Worm (Caenorhabditis elegans) whole organism, late embryonic: Measurements from ENCODE around the gene ZC155.2.

Experiments used
- C08G9.2 ChIP-seq: sonication (generic microtip); optimal IDR thresholded peaks from 2 replicates; lab custom pipeline; 2016; ENCODE audit warnings: mild to moderate bottlenecking, missing genetic modification characterization, moderate library complexity, missing compliant biosample characterization
- C38D4.7 ChIP-seq: fragments of 200-800 bp; sonication (Bioruptor generic); optimal IDR thresholded peaks from 2 replicates; lab custom pipeline; 2018; ENCODE audit warnings: mild to moderate bottlenecking, missing genetic modification characterization, moderate library complexity, missing compliant biosample characterization
- K02D7.2 ChIP-seq: sonication (generic microtip); optimal IDR thresholded peaks from 2 replicates; lab custom pipeline; 2017; ENCODE audit warnings: mild to moderate bottlenecking, missing genetic modification characterization, missing compliant biosample characterization
- K09A11.1 ChIP-seq: sonication (generic microtip); optimal IDR thresholded peaks from 2 replicates; lab custom pipeline; 2017; ENCODE audit warnings: antibody characterized with exemption, mild to moderate bottlenecking, missing genetic modification characterization, missing compliant biosample characterization; ENCODE audit not compliant: insufficient read depth
- Y22D7AL.16 ChIP-seq: sonication (generic microtip); optimal IDR thresholded peaks from 2 replicates; lab custom pipeline; 2016; ENCODE audit warnings: missing genetic modification characterization, missing compliant biosample characterization
- ahr-1 ChIP-seq: sonication (generic microtip); optimal IDR thresholded peaks from 2 replicates; lab custom pipeline; 2016; ENCODE audit warnings: missing genetic modification characterization, missing compliant biosample characterization
- ceh-14 ChIP-seq: sonication (generic microtip); optimal IDR thresholded peaks from 2 replicates; lab custom pipeline; 2016; ENCODE audit warnings: missing genotype, missing genetic modification characterization, missing compliant biosample characterization
- ceh-2 ChIP-seq: sonication (generic microtip); optimal IDR thresholded peaks from 2 replicates; lab custom pipeline; 2016; ENCODE audit warnings: missing genotype, missing genetic modification characterization, missing compliant biosample characterization
- ceh-22 ChIP-seq: sonication (generic microtip); optimal IDR thresholded peaks from 2 replicates; lab custom pipeline; 2017; ENCODE audit warnings: missing biosample characterization, missing genetic modification characterization
- ceh-24 ChIP-seq: sonication (generic microtip); optimal IDR thresholded peaks from 2 replicates; lab custom pipeline; 2016; ENCODE audit warnings: mild to moderate bottlenecking, missing genetic modification characterization, missing compliant biosample characterization
- ceh-30 ChIP-seq: fragments of 150-350 bp; optimal IDR thresholded peaks from 2 replicates; lab custom pipeline; 2014; ENCODE audit warnings: missing biosample characterization, missing genetic modification characterization
- ceh-31 ChIP-seq: sonication (generic microtip); optimal IDR thresholded peaks from 2 replicates; lab custom pipeline; 2016; ENCODE audit warnings: missing genetic modification characterization, missing compliant biosample characterization
- ceh-34 ChIP-seq: sonication (generic microtip); optimal IDR thresholded peaks from 2 replicates; lab custom pipeline; 2016; ENCODE audit warnings: mild to moderate bottlenecking, missing genetic modification characterization, missing compliant biosample characterization
- ceh-9 ChIP-seq: sonication (generic microtip); optimal IDR thresholded peaks from 2 replicates; lab custom pipeline; 2016; ENCODE audit warnings: mild to moderate bottlenecking, missing genetic modification characterization, inconsistent platforms, missing compliant biosample characterization
- dmd-4 ChIP-seq: sonication (generic microtip); optimal IDR thresholded peaks from 2 replicates; lab custom pipeline; 2016; ENCODE audit warnings: borderline replicate concordance, missing genetic modification characterization, missing compliant biosample characterization
- dve-1 ChIP-seq: sonication (generic microtip); optimal IDR thresholded peaks from 2 replicates; lab custom pipeline; 2017; ENCODE audit warnings: antibody characterized with exemption, mild to moderate bottlenecking, missing genetic modification characterization, missing compliant biosample characterization
- elt-2 ChIP-seq: sonication (generic microtip); optimal IDR thresholded peaks from 2 replicates; lab custom pipeline; 2016; ENCODE audit warnings: missing genetic modification reagents, missing genetic modification characterization, missing compliant biosample characterization
- elt-4 ChIP-seq: sonication (generic microtip); optimal IDR thresholded peaks from 2 replicates; lab custom pipeline; 2016; ENCODE audit warnings: missing genetic modification characterization, missing compliant biosample characterization
- eyg-1 ChIP-seq: sonication (generic microtip); optimal IDR thresholded peaks from 2 replicates; lab custom pipeline; 2016; ENCODE audit warnings: missing genotype, missing genetic modification characterization, missing compliant biosample characterization
- fax-1 ChIP-seq: sonication (generic microtip); optimal IDR thresholded peaks from 2 replicates; lab custom pipeline; 2016; ENCODE audit warnings: missing genotype, missing genetic modification characterization, missing compliant biosample characterization
- fkh-10 ChIP-seq: fragments of 150-350 bp; optimal IDR thresholded peaks from 2 replicates; lab custom pipeline; 2014; ENCODE audit warnings: missing biosample characterization, missing genetic modification reagents, missing genetic modification characterization
- fkh-6 ChIP-seq: sonication (generic microtip); optimal IDR thresholded peaks from 2 replicates; lab custom pipeline; 2016; ENCODE audit warnings: missing genetic modification characterization, missing compliant biosample characterization
- gmeb-2 ChIP-seq: sonication (generic microtip); optimal IDR thresholded peaks from 2 replicates; lab custom pipeline; 2016; ENCODE audit warnings: missing genetic modification characterization, inconsistent platforms, missing compliant biosample characterization
- hlh-30 ChIP-seq: sonication (generic microtip); optimal IDR thresholded peaks from 2 replicates; lab custom pipeline; 2017; ENCODE audit warnings: antibody characterized with exemption, missing genetic modification characterization, missing compliant biosample characterization; ENCODE audit not compliant: insufficient read depth
- hlh-8 ChIP-seq: sonication (generic microtip); optimal IDR thresholded peaks from 2 replicates; lab custom pipeline; 2016; ENCODE audit warnings: missing genotype, missing genetic modification characterization, missing compliant biosample characterization
- lim-6 ChIP-seq: sonication (generic microtip); optimal IDR thresholded peaks from 2 replicates; lab custom pipeline; 2016; ENCODE audit warnings: missing genetic modification characterization, missing compliant biosample characterization
- madf-2 ChIP-seq: sonication (generic microtip); optimal IDR thresholded peaks from 2 replicates; lab custom pipeline; 2017; ENCODE audit warnings: missing genetic modification characterization, missing compliant biosample characterization
- mec-3 ChIP-seq: sonication (generic microtip); optimal IDR thresholded peaks from 2 replicates; lab custom pipeline; 2016; ENCODE audit warnings: borderline replicate concordance, missing genetic modification characterization, missing compliant biosample characterization
- nfya-1 ChIP-seq: sonication (generic microtip); optimal IDR thresholded peaks from 2 replicates; lab custom pipeline; 2017; ENCODE audit warnings: missing genetic modification characterization, mild to moderate bottlenecking, missing compliant biosample characterization, antibody characterized with exemption, moderate library complexity
- nhr-11 ChIP-seq: fragments of 150-350 bp; optimal IDR thresholded peaks from 2 replicates; lab custom pipeline; 2014; ENCODE audit warnings: missing biosample characterization, missing genetic modification characterization
- odd-2 ChIP-seq: sonication (generic microtip); optimal IDR thresholded peaks from 2 replicates; lab custom pipeline; 2017; ENCODE audit warnings: antibody characterized with exemption, mild to moderate bottlenecking, missing genetic modification characterization, missing compliant biosample characterization
- pat-9 ChIP-seq: fragments of 200-800 bp; sonication (Bioruptor generic); optimal IDR thresholded peaks from 2 replicates; lab custom pipeline; 2018; ENCODE audit warnings: mild to moderate bottlenecking, missing genetic modification characterization, moderate library complexity, missing compliant biosample characterization
- pax-1 ChIP-seq: fragments of 150-350 bp; optimal IDR thresholded peaks from 2 replicates; lab custom pipeline; 2014; ENCODE audit warnings: missing biosample characterization, missing genetic modification characterization
- pha-2 ChIP-seq: sonication (generic microtip); optimal IDR thresholded peaks from 2 replicates; lab custom pipeline; 2017; ENCODE audit warnings: mild to moderate bottlenecking, missing genetic modification characterization, missing compliant biosample characterization
- pha-4 ChIP-seq: fragments of 150-350 bp; optimal IDR thresholded peaks from 2 replicates; lab custom pipeline; 2018; ENCODE audit warnings: missing biosample characterization, missing genetic modification reagents, missing genetic modification characterization
- pros-1 ChIP-seq: fragments of 150-350 bp; optimal IDR thresholded peaks from 2 replicates; lab custom pipeline; 2014; ENCODE audit warnings: missing biosample characterization, missing genetic modification reagents, missing genetic modification characterization
- ref-2 ChIP-seq: sonication (generic microtip); optimal IDR thresholded peaks from 2 replicates; lab custom pipeline; 2016; ENCODE audit warnings: missing genetic modification characterization, missing compliant biosample characterization
- sdc-2 ChIP-seq: sonication (generic microtip); optimal IDR thresholded peaks from 2 replicates; lab custom pipeline; 2016; ENCODE audit warnings: missing genotype, missing genetic modification characterization, missing compliant biosample characterization
- sox-2 ChIP-seq: fragments of 200-800 bp; sonication (Bioruptor generic); IDR thresholded peaks from 2 replicates; pipeline ENCODE4 v1.3.6; 2022; ENCODE audit warnings: missing genetic modification reagents, missing genetic modification characterization, missing compliant biosample characterization
- tbx-2 ChIP-seq: sonication (generic microtip); optimal IDR thresholded peaks from 2 replicates; lab custom pipeline; 2016; ENCODE audit warnings: missing genetic modification characterization, missing compliant biosample characterization
- ttx-3 ChIP-seq: sonication (generic microtip); optimal IDR thresholded peaks from 2 replicates; lab custom pipeline; 2016; ENCODE audit warnings: missing genetic modification reagents, missing genetic modification characterization, missing compliant biosample characterization
- unc-3 ChIP-seq, 2 experiments: fragments of 200-800 bp in 1 of 2; sonication (Bioruptor generic) in 1 of 2; sonication (generic microtip) in 1 of 2; conservative IDR thresholded peaks in 1 of 2; optimal IDR thresholded peaks in 1 of 2; 2 replicates each; pipeline versions ENCODE4 v1.3.6 to Lab custom; 2016 to 2022; ENCODE audit warnings: missing compliant biosample characterization in 2 of 2, missing genetic modification characterization in 2 of 2, missing genetic modification reagents in 1 of 2
- unc-42 ChIP-seq: sonication (generic microtip); optimal IDR thresholded peaks from 2 replicates; lab custom pipeline; 2016; ENCODE audit warnings: missing genotype, missing genetic modification characterization, missing compliant biosample characterization
- zip-5 ChIP-seq: sonication (generic microtip); optimal IDR thresholded peaks from 2 replicates; lab custom pipeline; 2016; ENCODE audit warnings: missing genetic modification characterization, missing compliant biosample characterization

The ZC155.2 gene

DNA sequence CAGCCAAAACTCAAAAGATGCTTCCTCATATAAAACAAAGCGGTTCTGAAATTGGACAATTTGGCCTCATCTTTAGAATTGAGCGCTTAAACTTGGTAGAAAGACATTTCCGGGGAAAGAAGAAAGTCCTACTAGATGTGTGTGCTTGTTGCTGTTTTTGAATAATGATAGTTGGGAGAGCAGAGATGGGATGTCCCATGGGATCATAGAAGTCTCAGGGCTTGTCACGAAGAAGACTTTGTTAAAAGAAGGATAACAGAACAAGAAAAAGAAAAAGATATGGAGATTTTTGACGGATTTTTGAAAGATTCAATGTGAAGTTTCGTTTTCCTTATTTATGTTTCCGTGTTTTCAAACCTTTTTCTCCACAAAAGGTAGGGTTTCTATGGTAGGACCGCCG lies at the start of gene ZC155.2:
Gene ZC155.2, plus strand, starts transcription at position 301 of the 400 bp plus-strand sequence.
- TF ChIP-seq mec-3 (tag; lab: Kevin White, UChicago) (no peak), unc-3 (GFP tag; conservative IDR thresholded peaks at IDR 0.05; lab: Robert Waterston, UW) (no peak), unc-3 (tag; optimal IDR thresholded peaks at IDR 0.05; lab: Kevin White, UChicago) (peak; percentile 33)

DNA sequence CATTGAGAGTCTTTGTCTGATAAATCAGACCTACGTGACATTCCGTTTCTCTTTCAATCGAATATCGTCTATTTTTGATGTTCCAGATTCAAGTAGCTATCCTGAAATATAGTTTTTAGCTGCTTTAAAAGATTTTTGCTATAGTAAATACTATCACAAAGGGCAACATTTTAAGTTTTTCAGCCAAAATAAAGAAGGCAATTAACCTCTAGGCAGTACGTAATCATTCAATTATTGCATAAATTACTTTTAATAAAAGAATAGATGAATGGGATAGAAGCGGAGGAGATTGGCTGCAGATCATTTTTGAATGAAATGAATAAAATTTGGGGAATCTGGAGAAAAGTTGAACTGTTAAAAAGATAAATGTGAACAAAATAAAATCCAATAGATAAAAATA lies 49.1 kb upstream of the ZC155.2 start, which contains the start of gene ulp-1:
Gene ulp-1, minus strand, starts transcription at position 101 of the 400 bp plus-strand sequence.
- TF ChIP-seq pha-2 (tag; lab: Kevin White, UChicago) (no peak), gmeb-2 (no peak), hlh-30 (tag; lab: Kevin White, UChicago) (no peak), ahr-1 (tag; lab: Kevin White, UChicago) (no peak), sox-2 (GFP tag; lab: Robert Waterston, UW) (no peak), lim-6 (tag; lab: Kevin White, UChicago) (no peak), dve-1 (tag; lab: Kevin White, UChicago) (no peak), ceh-24 (no peak), pax-1 (tag; lab: Kevin White, UChicago) (no peak)

DNA sequence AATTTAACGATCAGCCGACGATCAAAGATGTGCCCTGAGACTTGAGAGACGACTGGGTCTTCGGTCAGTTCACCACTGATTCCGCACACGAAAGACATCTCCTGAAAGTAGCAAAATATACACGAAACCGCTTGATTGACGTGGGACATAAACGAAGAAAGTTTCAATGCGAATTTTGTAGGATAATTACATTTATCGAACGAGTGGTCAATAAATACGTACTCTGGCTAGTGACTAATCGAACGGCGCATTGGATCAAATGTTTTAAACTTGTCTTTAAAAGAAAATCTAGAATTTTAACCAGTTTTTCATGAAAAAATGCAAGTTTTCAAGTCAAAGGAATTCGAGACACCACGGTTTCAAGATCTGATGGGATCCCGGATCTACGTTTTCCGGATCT lies 46.8 kb upstream of the ZC155.2 start, which contains the start of gene prp-19:
Gene prp-19, minus strand, starts transcription at position 101 of the 400 bp plus-strand sequence.
- TF ChIP-seq odd-2 (tag; lab: Kevin White, UChicago) (no peak), sdc-2 (tag; lab: Kevin White, UChicago) (no peak)

DNA sequence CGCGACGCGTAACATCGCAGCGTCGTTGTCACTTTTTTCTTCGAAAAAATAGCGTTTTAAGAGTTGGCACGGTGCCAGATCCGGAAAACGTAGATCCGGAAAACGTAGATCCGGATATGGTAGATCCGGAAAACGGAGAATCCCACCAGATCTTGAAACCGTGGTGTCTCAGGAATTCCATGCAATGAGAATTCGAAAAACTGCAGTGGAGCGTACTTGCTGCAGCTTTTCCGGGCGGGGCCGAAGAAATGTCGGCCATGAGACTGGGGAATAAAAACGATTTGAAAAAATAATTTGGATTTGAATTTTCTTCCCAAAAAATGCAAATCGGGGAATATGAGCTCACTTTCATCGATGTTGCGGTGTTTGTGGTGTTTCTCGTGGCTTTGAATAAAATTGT lies 46.3 kb upstream of the ZC155.2 start, which contains the start of gene K10D2.5:
Gene K10D2.5, plus strand, starts transcription at position 251 of the 400 bp plus-strand sequence.
- TF ChIP-seq ttx-3, result no peak
- TF ChIP-seq K09A11.1 (tag; lab: Kevin White, UChicago), result no peak
- no peak for TF ChIP-seq fkh-10 (GFP tag; lab: Kevin White, UChicago)
- peak; percentile 23 for TF ChIP-seq hlh-30 (tag; lab: Kevin White, UChicago)
- peak; percentile 80 for TF ChIP-seq madf-2 (tag; lab: Kevin White, UChicago)
- peak; percentile 91 for TF ChIP-seq elt-4
- TF ChIP-seq ref-2, result peak; percentile 99
- TF ChIP-seq C08G9.2 (tag; lab: Kevin White, UChicago), result peak; percentile 100
- TF ChIP-seq dve-1 (tag; lab: Kevin White, UChicago), result peak; percentile 69
- peak; percentile 98 for TF ChIP-seq mec-3 (tag; lab: Kevin White, UChicago)
- TF ChIP-seq ceh-30 (tag; lab: Kevin White, UChicago), result no peak
- peak; percentile 84 for TF ChIP-seq elt-2 (tag; lab: Kevin White, UChicago)
- peak; percentile 99 for TF ChIP-seq tbx-2 (tag; lab: Kevin White, UChicago)
- peak; percentile 92 for TF ChIP-seq zip-5 (tag; lab: Kevin White, UChicago)
- peak; percentile 89 for TF ChIP-seq eyg-1
- peak; percentile 95 for TF ChIP-seq hlh-8 (tag; lab: Kevin White, UChicago)
- peak; percentile 79 for TF ChIP-seq unc-3 (GFP tag; conservative IDR thresholded peaks at IDR 0.05; lab: Robert Waterston, UW)
- peak; percentile 45 for TF ChIP-seq unc-3 (tag; optimal IDR thresholded peaks at IDR 0.05; lab: Kevin White, UChicago)
- TF ChIP-seq ceh-34 (tag; lab: Kevin White, UChicago), result peak; percentile 94
- TF ChIP-seq fkh-6 (tag; lab: Kevin White, UChicago), result peak; percentile 85
- TF ChIP-seq unc-42, result peak; percentile 87
- no peak for TF ChIP-seq ceh-9 (tag; lab: Kevin White, UChicago)
- TF ChIP-seq pha-4, result no peak
- TF ChIP-seq Y22D7AL.16 (tag; lab: Kevin White, UChicago), result no peak
- peak; percentile 15 for TF ChIP-seq pat-9
- TF ChIP-seq pros-1, result peak; percentile 51
- TF ChIP-seq K02D7.2 (tag; lab: Kevin White, UChicago), result peak; percentile 60
- TF ChIP-seq fax-1, result peak; percentile 93
- TF ChIP-seq C38D4.7 (GFP tag; lab: Kevin White, UChicago), result no peak
- TF ChIP-seq dmd-4 (tag; lab: Kevin White, UChicago), result peak; percentile 87
- peak; percentile 80 for TF ChIP-seq ahr-1 (tag; lab: Kevin White, UChicago)
- TF ChIP-seq nhr-11 (tag; lab: Kevin White, UChicago), result no peak
- TF ChIP-seq ceh-31, result peak; percentile 100
- TF ChIP-seq ceh-14 (tag; lab: Kevin White, UChicago), result peak; percentile 95
- TF ChIP-seq gmeb-2, result peak; percentile 55
- peak; percentile 23 for TF ChIP-seq sox-2 (GFP tag; lab: Robert Waterston, UW)
- TF ChIP-seq odd-2 (tag; lab: Kevin White, UChicago), result no peak
- peak; percentile 99 for TF ChIP-seq ceh-2 (tag; lab: Kevin White, UChicago)
- TF ChIP-seq nfya-1 (tag; lab: Kevin White, UChicago), result peak; percentile 78
- TF ChIP-seq ceh-22 (tag; lab: Kevin White, UChicago), result no peak
